Worm (Caenorhabditis elegans): Measurements from ENCODE around the gene col-141.

ce11 chrV:6829404-6829803 is at the start of gene col-141:
- TF ChIP-seq ama-1 (optimal IDR thresholded peaks at IDR 0.05) (no peak), fax-1 (tag; optimal IDR thresholded peaks at IDR 0.05) (no peak), C38D4.7 (GFP tag; optimal IDR thresholded peaks at IDR 0.05) (no peak), rnt-1 (tag; optimal IDR thresholded peaks at IDR 0.05) (no peak), npax-4 (tag; optimal IDR thresholded peaks at IDR 0.05) (no peak), fkh-6 (tag; optimal IDR thresholded peaks at IDR 0.05) (no peak), dve-1 (tag; optimal IDR thresholded peaks at IDR 0.05) (no peak), pqm-1 (tag; optimal IDR thresholded peaks at IDR 0.05) (no peak), pag-3 (tag; optimal IDR thresholded peaks at IDR 0.05; ENCODE audit: borderline replicate concordance) (no peak), nfya-1 (tag; optimal IDR thresholded peaks at IDR 0.05) (no peak), lin-11 (tag; optimal IDR thresholded peaks at IDR 0.05) (no peak), pha-4 (tag; optimal IDR thresholded peaks at IDR 0.05) (no peak), pha-2 (tag; optimal IDR thresholded peaks at IDR 0.05) (no peak)
